Worm (Caenorhabditis elegans) whole organism, L2 larva: ENCODE measurements around the gene F41E6.17.

Experiments
- R02D3.7 ChIP-seq: fragments of 150-350 bp; optimal IDR thresholded peaks from 2 replicates; lab custom pipeline; 2014; ENCODE audit warnings: missing biosample characterization, missing genetic modification characterization
- ZK546.5 ChIP-seq: sonication (generic microtip); optimal IDR thresholded peaks from 2 replicates; lab custom pipeline; 2017; ENCODE audit warnings: missing biosample characterization, missing genetic modification characterization
- lin-13 ChIP-seq: fragments of 150-350 bp; optimal IDR thresholded peaks from 2 replicates; lab custom pipeline; 2014; ENCODE audit warnings: missing biosample characterization, missing genetic modification reagents, missing genetic modification characterization
- lsy-2 ChIP-seq, 2 experiments: fragments of 150-350 bp in 1 of 2; sonication (generic microtip) in 1 of 2; optimal IDR thresholded peaks; 2 replicates each; lab custom pipeline; 2014 to 2017; ENCODE audit warnings: missing biosample characterization in 2 of 2, missing genetic modification characterization in 2 of 2
- nhr-10 ChIP-seq: sonication (generic microtip); optimal IDR thresholded peaks from 2 replicates; lab custom pipeline; 2017; ENCODE audit warnings: missing biosample characterization, missing genetic modification characterization
- nhr-21 ChIP-seq: fragments of 150-350 bp; optimal IDR thresholded peaks from 2 replicates; lab custom pipeline; 2014; ENCODE audit warnings: missing biosample characterization, missing genetic modification characterization
- nhr-77 ChIP-seq: fragments of 150-350 bp; optimal IDR thresholded peaks from 2 replicates; lab custom pipeline; 2014; ENCODE audit warnings: missing biosample characterization, missing genetic modification characterization
- snpc-4 ChIP-seq: fragments of 150-350 bp; optimal IDR thresholded peaks from 2 replicates; lab custom pipeline; 2014; ENCODE audit warnings: missing biosample characterization, missing genetic modification characterization
- zag-1 ChIP-seq: fragments of 150-350 bp; optimal IDR thresholded peaks from 2 replicates; lab custom pipeline; 2014; ENCODE audit warnings: missing biosample characterization, missing genetic modification characterization

DNA sequence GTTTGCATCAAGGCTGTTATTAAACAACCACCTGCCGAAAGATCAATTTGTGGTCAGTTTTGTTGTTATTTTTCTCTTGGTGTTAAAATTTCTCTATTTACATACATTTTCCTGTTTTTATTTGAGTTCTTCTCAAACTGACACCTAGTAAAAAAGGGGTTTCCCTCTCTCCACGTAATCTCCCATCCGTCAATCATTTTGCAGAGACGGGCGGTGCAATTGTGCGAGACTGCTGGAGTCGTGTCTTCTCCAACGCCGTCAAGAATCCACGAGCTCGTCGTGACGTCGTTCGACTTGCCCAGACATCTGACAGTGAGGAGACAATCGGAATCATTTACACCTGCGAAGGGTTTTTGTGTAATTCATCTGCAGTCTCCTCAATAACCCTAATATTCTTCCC lies 2.5 kb downstream of the F41E6.17 start:
- TF ChIP-seq lsy-2 (tag; optimal IDR thresholded peaks at IDR 0.05; lab: Kevin White, UChicago) (no peak), R02D3.7 (no peak), nhr-21 (tag; lab: Kevin White, UChicago) (no peak), nhr-77 (tag; lab: Kevin White, UChicago) (no peak), zag-1 (tag; lab: Kevin White, UChicago) (no peak), lin-13 (no peak), snpc-4 (tag; lab: Kevin White, UChicago) (no peak), nhr-10 (tag; lab: Kevin White, UChicago) (no peak), ZK546.5 (tag; lab: Kevin White, UChicago) (no peak)
